Fruit fly (Drosophila melanogaster) whole organism: ENCODE data around the gene CG17597.

Experiments
- CG8478 ChIP-seq: fragments of >200 bp; optimal IDR thresholded peaks from 2 replicates; lab custom pipeline; 2018; ENCODE audit warnings: inconsistent platforms
- Dll ChIP-seq: fragments of >200 bp; optimal IDR thresholded peaks from 2 replicates; lab custom pipeline; 2017
- EcR ChIP-seq, 2 experiments: fragments of >200 bp; optimal IDR thresholded peaks; 2 replicates each; lab custom pipeline; 2017; ENCODE audit warnings: missing biosample characterization in 2 of 2, missing genetic modification characterization in 2 of 2, missing genetic modification reagents in 2 of 2
- pan ChIP-seq: fragments of >200 bp; optimal IDR thresholded peaks from 2 replicates; lab custom pipeline; 2017
- psq ChIP-seq: fragments of >200 bp; optimal IDR thresholded peaks from 2 replicates; lab custom pipeline; 2017
- usp ChIP-seq: fragments of >200 bp; optimal IDR thresholded peaks from 2 replicates; lab custom pipeline; 2017; ENCODE audit warnings: missing biosample characterization, missing genetic modification characterization, mixed read lengths

CG17597 gene

dm6 chr2L:18780911-18781545, 49.9 kb downstream of the CG17597 start:
- TF ChIP-seq pan (lab: Kevin White, UChicago) (no peak), CG8478 (lab: Kevin White, UChicago) (no peak), Dll (lab: Kevin White, UChicago) (no peak), psq (lab: Kevin White, UChicago) (no peak), EcR (GFP tag; optimal IDR thresholded peaks at IDR 0.05; lab: Kevin White, UChicago) (no peak), usp (GFP tag; lab: Kevin White, UChicago) (no peak)
